Fruit fly (Drosophila melanogaster) S2 (cell line): ENCODE measurements around the gene CG17230.

Experiments used
- CG8478 ChIP-seq: fragments of >200 bp; optimal IDR thresholded peaks from 2 replicates; lab custom pipeline; 2018
- CTCF ChIP-seq, 2 experiments: fragments of >200 bp; optimal IDR thresholded peaks; 2 replicates each; lab custom pipeline; 2018

The CG17230 gene

dm6 chr3R:11449688-11450087, 12.1 kb downstream of the CG17230 start:
- TF ChIP-seq CG8478 (lab: Kevin White, UChicago), result no peak
- TF ChIP-seq CTCF (optimal IDR thresholded peaks at IDR 0.05; lab: Kevin White, UChicago), result no peak

dm6 chr3R:11451207-11451841, 13.7 kb downstream of the CG17230 start, which contains the start of gene sals:
sals (minus strand) TSS chr3R:11451791.
- TF ChIP-seq CG8478 (lab: Kevin White, UChicago) (no peak), CTCF (optimal IDR thresholded peaks at IDR 0.05; lab: Kevin White, UChicago) (no peak)

DNA sequence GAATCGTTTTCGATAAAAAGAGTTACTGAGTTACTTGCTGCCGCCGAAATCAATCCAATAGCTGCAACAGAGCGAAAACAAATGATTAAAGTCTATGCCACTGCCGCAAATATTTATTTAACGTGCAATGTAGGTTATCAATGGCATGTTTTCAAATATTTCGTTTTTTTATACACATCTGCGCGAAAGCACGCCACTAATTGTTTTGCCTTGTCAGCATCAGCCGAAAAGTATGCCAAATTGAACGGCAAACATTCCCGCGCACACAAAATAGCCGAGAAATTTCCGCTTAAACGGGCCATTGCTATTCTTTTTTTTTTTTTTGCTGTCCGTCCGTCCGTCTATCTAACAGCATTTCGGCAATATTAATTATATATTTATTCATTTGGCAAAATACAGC, 14.5 kb downstream of the CG17230 start:
- no peak for TF ChIP-seq CG8478 (lab: Kevin White, UChicago)
- no peak for TF ChIP-seq CTCF (optimal IDR thresholded peaks at IDR 0.05; lab: Kevin White, UChicago)

dm6 chr3R:11454210-11454904, 16.8 kb downstream of the CG17230 start:
- TF ChIP-seq CG8478 (lab: Kevin White, UChicago) (no peak), CTCF (optimal IDR thresholded peaks at IDR 0.05; lab: Kevin White, UChicago) (no peak)

dm6 chr3R:11456539-11456938, 19.0 kb downstream of the CG17230 start:
- TF ChIP-seq CG8478 (lab: Kevin White, UChicago) (no peak), CTCF (optimal IDR thresholded peaks at IDR 0.05; lab: Kevin White, UChicago) (no peak)

DNA sequence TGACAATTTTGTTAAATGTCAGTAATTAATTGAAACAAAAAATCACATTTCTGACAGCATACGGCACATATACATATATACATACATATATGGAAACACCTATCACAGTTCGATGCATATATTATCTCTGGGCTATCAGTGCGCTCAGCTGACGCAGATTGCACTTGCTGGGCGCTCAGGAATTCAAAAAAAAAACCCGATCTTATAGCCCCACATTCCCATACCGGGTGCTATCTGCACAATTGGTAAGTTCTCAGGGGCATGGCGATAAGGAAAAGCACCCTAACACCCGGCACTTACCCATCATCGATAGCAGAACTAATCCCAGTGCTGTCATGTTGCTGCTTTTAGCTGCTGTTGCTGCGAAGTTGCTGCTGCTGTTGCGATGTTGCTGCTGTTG, 19.7 kb downstream of the CG17230 start:
- no peak for TF ChIP-seq CG8478 (lab: Kevin White, UChicago)
- no peak for TF ChIP-seq CTCF (optimal IDR thresholded peaks at IDR 0.05; lab: Kevin White, UChicago)

DNA sequence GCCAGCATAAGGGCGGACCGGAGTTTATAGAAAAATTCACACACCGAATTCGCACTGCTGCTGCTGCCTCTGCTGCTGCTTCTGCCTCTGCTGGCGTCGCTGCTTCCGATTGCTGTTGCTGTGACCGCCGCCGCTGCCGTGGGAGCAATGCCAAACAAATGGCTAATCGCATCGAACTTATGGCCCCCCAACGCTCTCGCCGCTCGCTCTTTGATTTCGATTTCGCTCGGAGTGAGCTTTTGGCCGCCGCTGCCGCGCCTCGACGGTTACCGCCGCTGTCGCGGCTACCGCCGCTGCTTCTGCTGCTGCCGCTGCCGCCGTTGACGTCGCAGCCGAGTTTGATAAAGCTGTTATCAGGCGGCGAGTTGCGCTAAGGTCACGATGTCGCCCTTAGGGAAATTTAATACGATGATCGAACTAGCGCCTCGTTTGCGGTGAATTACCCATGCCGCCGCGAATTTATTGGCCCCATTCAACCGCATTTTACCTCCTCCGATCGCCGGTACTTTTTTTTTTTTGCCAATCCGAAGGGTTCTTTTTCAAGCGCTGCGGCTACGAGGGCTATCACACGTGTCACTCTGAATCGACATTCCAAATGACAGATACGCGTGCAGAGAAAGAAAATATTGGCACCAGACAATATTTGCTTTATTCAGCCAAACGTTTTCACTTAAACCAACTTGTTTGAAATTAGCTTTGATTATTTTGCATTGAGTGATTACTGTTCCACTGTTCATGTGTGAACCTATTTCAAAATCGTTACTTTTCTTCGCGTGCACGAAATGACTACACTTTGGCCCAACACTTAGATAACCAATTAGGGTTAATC, 20.7 kb downstream of the CG17230 start:
- TF ChIP-seq CG8478 (lab: Kevin White, UChicago), result no peak
- no peak for TF ChIP-seq CTCF (optimal IDR thresholded peaks at IDR 0.05; lab: Kevin White, UChicago)

- TF ChIP-seq CTCF (optimal IDR thresholded peaks at IDR 0.05; lab: Kevin White, UChicago) (no peak), CG8478 (lab: Kevin White, UChicago) (no peak)
Measured at dm6 chr3R:11458851-11459175, 21.2 kb downstream of the CG17230 start.

DNA sequence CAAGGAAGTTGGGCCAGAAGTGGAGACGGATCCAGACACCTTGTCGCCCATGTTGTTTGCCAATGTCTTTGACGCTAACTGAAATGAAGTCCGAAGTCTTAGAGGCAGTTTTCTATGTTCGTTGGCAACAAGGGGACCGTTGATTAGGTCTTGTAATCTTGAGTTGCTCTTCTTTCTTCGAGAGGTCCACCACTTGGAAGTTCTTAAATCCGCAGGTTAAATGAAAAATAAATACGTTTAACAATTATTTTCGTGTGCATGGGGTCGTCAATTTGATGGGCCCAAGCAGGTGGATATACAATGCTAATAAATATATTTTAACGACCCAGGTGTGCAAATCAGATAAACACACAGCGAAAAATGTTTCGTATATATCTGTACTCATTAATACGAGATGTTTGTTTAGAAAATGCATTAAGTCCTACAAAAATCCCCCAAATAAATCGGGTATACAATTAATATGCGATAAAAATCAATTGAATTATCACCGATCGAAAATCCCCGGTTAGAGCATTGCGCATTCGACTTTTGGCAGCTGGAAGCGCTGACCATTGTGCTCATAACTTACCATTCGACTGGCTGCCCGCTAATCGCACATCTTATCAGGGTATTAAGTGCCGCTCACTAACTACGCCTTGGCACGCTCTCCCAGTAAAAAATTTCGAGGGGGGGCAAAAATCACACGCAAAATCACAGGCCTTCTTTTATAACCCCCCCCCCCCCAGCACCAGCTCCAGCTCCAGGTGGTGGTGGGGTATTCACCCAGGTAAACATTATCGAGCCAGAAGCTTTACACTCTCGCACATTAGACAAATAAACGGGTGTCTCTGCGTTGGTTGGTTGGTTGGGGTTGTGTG, 23.1 kb downstream of the CG17230 start, which contains the start of gene PGRP-LB:
PGRP-LB (minus strand) TSS at position 51 of the 857 bp plus-strand sequence.
- no peak for TF ChIP-seq CTCF (optimal IDR thresholded peaks at IDR 0.05; lab: Kevin White, UChicago)
- TF ChIP-seq CG8478 (lab: Kevin White, UChicago), result no peak

DNA sequence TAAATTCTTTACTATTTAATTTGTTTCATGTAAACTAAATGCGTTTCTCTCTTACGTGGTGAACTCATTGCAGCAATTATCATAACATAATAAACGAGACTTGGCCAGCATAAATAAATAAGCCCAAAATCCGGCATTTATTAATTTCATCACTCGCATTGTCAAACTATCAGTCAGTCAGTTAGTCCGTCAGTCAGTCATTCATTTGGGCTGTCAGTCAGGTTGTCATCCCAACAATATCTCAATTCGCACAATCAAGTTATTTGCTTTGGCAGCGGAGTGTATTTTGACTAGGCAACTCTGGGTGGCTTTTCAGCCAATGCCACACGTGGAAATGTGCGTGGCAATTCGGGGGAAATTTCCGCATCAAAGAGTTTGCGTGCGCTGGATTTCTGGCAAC, 30.2 kb downstream of the CG17230 start:
- no peak for TF ChIP-seq CTCF (optimal IDR thresholded peaks at IDR 0.05; lab: Kevin White, UChicago)
- no peak for TF ChIP-seq CG8478 (lab: Kevin White, UChicago)

dm6 chr3R:11469745-11470144, 32.2 kb downstream of the CG17230 start:
- no peak for TF ChIP-seq CTCF (optimal IDR thresholded peaks at IDR 0.05; lab: Kevin White, UChicago)
- no peak for TF ChIP-seq CG8478 (lab: Kevin White, UChicago)

DNA sequence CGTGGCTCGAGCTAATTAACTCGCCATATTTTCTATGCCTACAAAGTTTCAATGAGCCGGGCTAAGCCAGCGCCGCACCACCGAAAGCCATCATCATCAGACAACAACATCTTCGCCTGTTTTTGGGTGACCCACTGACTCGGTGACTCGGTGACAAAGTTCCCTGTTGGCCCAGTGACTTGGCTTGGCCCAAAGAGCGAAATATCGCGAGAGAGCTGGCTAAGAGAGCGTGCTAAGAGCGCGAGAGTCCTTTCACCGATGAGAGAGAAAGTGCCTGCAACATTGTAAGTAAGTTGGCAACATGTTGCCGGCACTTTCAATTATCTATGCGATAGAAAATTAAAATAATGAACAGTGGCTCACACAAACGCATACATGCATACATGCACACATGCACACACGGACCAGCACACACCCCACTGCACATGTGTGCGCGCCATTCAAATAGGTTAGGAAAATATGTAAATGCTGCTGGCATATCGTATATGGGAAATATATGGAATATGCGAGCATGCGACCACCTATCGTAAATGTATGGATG, 45.8 kb downstream of the CG17230 start:
- TF ChIP-seq CTCF (optimal IDR thresholded peaks at IDR 0.05; lab: Kevin White, UChicago) (no peak), CG8478 (lab: Kevin White, UChicago) (no peak)

- TF ChIP-seq CTCF (optimal IDR thresholded peaks at IDR 0.05; lab: Kevin White, UChicago) (no peak), CG8478 (lab: Kevin White, UChicago) (no peak)
Measured at dm6 chr3R:11490269-11490668, 52.7 kb downstream of the CG17230 start.

DNA sequence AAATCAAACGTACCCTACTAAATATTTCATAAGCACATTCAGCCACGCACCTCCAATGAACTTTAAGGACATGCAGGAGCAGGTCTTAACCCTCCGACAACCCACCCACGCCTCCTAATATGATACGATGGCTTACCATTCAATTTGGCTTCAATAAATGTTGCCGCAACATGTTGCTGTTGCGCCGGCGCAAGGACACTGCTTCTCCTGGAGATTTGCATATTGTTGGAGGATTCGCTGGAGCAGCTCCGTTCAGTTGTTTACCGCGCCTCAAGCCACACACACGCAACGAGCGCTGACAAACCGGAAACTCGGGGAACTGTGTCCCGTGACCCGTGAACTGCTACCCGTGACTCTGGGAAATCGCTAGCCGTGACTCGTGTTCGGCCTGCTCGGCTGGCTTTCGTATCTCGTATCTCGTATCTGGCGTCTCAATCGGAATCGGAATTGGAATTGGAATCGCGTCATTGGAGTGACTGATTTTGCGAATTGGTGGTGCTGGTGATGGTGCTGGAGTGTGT, 62.2 kb downstream of the CG17230 start, which contains the start of gene dpr5:
dpr5 (plus strand) TSS at position 270 of the 521 bp plus-strand sequence.
- TF ChIP-seq CG8478 (lab: Kevin White, UChicago) (no peak), CTCF (optimal IDR thresholded peaks at IDR 0.05; lab: Kevin White, UChicago) (no peak)
